Worm (Caenorhabditis elegans): ENCODE measurements around the gene F02E11.3.

The F02E11.3 gene

ce11 chrII:3303582-3303981, 28.8 kb upstream of the F02E11.3 start (continued):
- TF ChIP-seq lin-39 (tag; optimal IDR thresholded peaks at IDR 0.05): no peak
- TF ChIP-seq elt-3 (tag; optimal IDR thresholded peaks at IDR 0.05): peak in 1 of 6 experiments; percentile 4
- TF ChIP-seq ceh-88 (GFP tag; IDR thresholded peaks at IDR 0.05): no peak
- TF ChIP-seq jun-1 (tag; optimal IDR thresholded peaks at IDR 0.05): no peak
- no peak for TF ChIP-seq nhr-20 (tag; optimal IDR thresholded peaks at IDR 0.05)
- no peak for TF ChIP-seq C04F5.9 (tag; optimal IDR thresholded peaks at IDR 0.05)
- TF ChIP-seq lin-35 (GFP tag; optimal IDR thresholded peaks at IDR 0.05): no peak
- no peak for TF ChIP-seq sup-37 (GFP tag; optimal IDR thresholded peaks at IDR 0.05)
- TF ChIP-seq zag-1 (tag; optimal IDR thresholded peaks at IDR 0.05): no peak
- TF ChIP-seq hlh-17 (GFP tag; optimal IDR thresholded peaks at IDR 0.05; ENCODE audit: borderline replicate concordance): no peak
- TF ChIP-seq ztf-4 (tag; optimal IDR thresholded peaks at IDR 0.05): no peak
- TF ChIP-seq ztf-11 (tag; optimal IDR thresholded peaks at IDR 0.05): no peak
- peak in 1 of 2 experiments; percentile 23 for TF ChIP-seq lsy-2 (tag; optimal IDR thresholded peaks at IDR 0.05)
- no peak for TF ChIP-seq dsc-1 (tag; optimal IDR thresholded peaks at IDR 0.05)
- TF ChIP-seq skn-1 (tag; optimal IDR thresholded peaks at IDR 0.05): no peak
- TF ChIP-seq hpl-2 (GFP tag; optimal IDR thresholded peaks at IDR 0.05): no peak
- TF ChIP-seq isw-1 (GFP tag; IDR thresholded peaks at IDR 0.05): no peak
- no peak for TF ChIP-seq aly-2 (tag; optimal IDR thresholded peaks at IDR 0.05)
- no peak for TF ChIP-seq fkh-8 (tag; optimal IDR thresholded peaks at IDR 0.05)
- no peak for TF ChIP-seq fkh-4 (tag; optimal IDR thresholded peaks at IDR 0.05; ENCODE audit: borderline replicate concordance)
- TF ChIP-seq nhr-90 (tag; optimal IDR thresholded peaks at IDR 0.05; ENCODE audit: poor library complexity): no peak
- no peak for TF ChIP-seq sox-4 (tag; optimal IDR thresholded peaks at IDR 0.05)
- peak; percentile 16 for TF ChIP-seq nhr-47 (tag; optimal IDR thresholded peaks at IDR 0.05)
- no peak for TF ChIP-seq unc-30 (tag; optimal IDR thresholded peaks at IDR 0.05)
- TF ChIP-seq swsn-7 (tag; optimal IDR thresholded peaks at IDR 0.05): no peak
- no peak for TF ChIP-seq nhr-237 (tag; optimal IDR thresholded peaks at IDR 0.05)
- TF ChIP-seq blmp-1 (tag; optimal IDR thresholded peaks at IDR 0.05): no peak
- peak; percentile 56 for TF ChIP-seq nhr-19 (GFP tag; conservative IDR thresholded peaks at IDR 0.05)

ce11 chrII:3299457-3299856, 24.6 kb upstream of the F02E11.3 start, which contains the start of gene btb-22:
TSS of gene btb-22 (plus strand) at chrII:3299757.
- TF ChIP-seq efl-1 (optimal IDR thresholded peaks at IDR 0.05): no peak
- TF ChIP-seq efl-1 (GFP tag; optimal IDR thresholded peaks at IDR 0.05 in 1 of 2): peak in 1 of 2 experiments; percentile 66
- no peak for TF ChIP-seq lin-35 (GFP tag; optimal IDR thresholded peaks at IDR 0.05)

- TF ChIP-seq unc-98 (GFP tag; IDR thresholded peaks at IDR 0.05) (no peak), tbx-2 (tag; optimal IDR thresholded peaks at IDR 0.05) (no peak), irx-1 (tag; optimal IDR thresholded peaks at IDR 0.05) (no peak), tlp-1 (tag; optimal IDR thresholded peaks at IDR 0.05) (no peak), hlh-17 (GFP tag; optimal IDR thresholded peaks at IDR 0.05; ENCODE audit: borderline replicate concordance) (no peak), unc-86 (tag; optimal IDR thresholded peaks at IDR 0.05) (no peak), fkh-8 (tag; optimal IDR thresholded peaks at IDR 0.05) (no peak), nhr-90 (tag; optimal IDR thresholded peaks at IDR 0.05; ENCODE audit: poor library complexity) (no peak), zip-4 (GFP tag; optimal IDR thresholded peaks at IDR 0.05) (no peak), nhr-28 (tag; optimal IDR thresholded peaks at IDR 0.05) (no peak), hlh-4 (tag; optimal IDR thresholded peaks at IDR 0.05) (no peak), ama-1 (optimal IDR thresholded peaks at IDR 0.05) (no peak), lsy-2 (tag; optimal IDR thresholded peaks at IDR 0.05) (no peak)
Measured at ce11 chrII:3297914-3298313, 23.1 kb upstream of the F02E11.3 start, which contains the start of gene btb-18. TSS of gene btb-18 (plus strand) at chrII:3298214.

- no peak for TF ChIP-seq egl-27 (tag; optimal IDR thresholded peaks at IDR 0.05)
- TF ChIP-seq efl-1 (optimal IDR thresholded peaks at IDR 0.05): no peak
- TF ChIP-seq efl-1 (GFP tag; optimal IDR thresholded peaks at IDR 0.05 in 1 of 2): peak in 1 of 2 experiments; percentile 77
- peak; percentile 70 for TF ChIP-seq elt-2 (tag; optimal IDR thresholded peaks at IDR 0.05)
- TF ChIP-seq tlp-1 (tag; optimal IDR thresholded peaks at IDR 0.05): no peak
- TF ChIP-seq lin-35 (GFP tag; optimal IDR thresholded peaks at IDR 0.05): peak in 1 of 2 experiments; percentile 22
Measured at ce11 chrII:3296644-3297043, 21.8 kb upstream of the F02E11.3 start, which contains the start of gene btb-16. TSS of gene btb-16 (plus strand) at chrII:3296883.
